Worm (Caenorhabditis elegans) whole organism, mixed stage, embryonic: Measurements from ENCODE around the gene B0303.14.

Experiments used
- lin-32 ChIP-seq: fragments of 200-800 bp; sonication (Bioruptor generic); optimal IDR thresholded peaks from 2 replicates; lab custom pipeline; 2018; ENCODE audit warnings: mild to moderate bottlenecking, missing genetic modification characterization, missing compliant biosample characterization
- mep-1 ChIP-seq: fragments of 150-350 bp; optimal IDR thresholded peaks from 2 replicates; lab custom pipeline; 2017; ENCODE audit warnings: missing biosample characterization, missing genetic modification reagents, missing genetic modification characterization, inconsistent platforms
- nhr-237 ChIP-seq: fragments of 150-350 bp; optimal IDR thresholded peaks from 2 replicates; lab custom pipeline; 2014; ENCODE audit warnings: missing biosample characterization, missing genetic modification characterization

- TF ChIP-seq lin-32 (GFP tag; lab: Kevin White, UChicago) (peak; percentile 95), mep-1 (peak; percentile 60), nhr-237 (tag; lab: Kevin White, UChicago) (no peak)
Measured at ce11 chrIII:8678371-8678770, 37.6 kb downstream of the B0303.14 start.
